Fruit fly (Drosophila melanogaster): ENCODE measurements around the gene CG14607.

Gene CG14607

DNA sequence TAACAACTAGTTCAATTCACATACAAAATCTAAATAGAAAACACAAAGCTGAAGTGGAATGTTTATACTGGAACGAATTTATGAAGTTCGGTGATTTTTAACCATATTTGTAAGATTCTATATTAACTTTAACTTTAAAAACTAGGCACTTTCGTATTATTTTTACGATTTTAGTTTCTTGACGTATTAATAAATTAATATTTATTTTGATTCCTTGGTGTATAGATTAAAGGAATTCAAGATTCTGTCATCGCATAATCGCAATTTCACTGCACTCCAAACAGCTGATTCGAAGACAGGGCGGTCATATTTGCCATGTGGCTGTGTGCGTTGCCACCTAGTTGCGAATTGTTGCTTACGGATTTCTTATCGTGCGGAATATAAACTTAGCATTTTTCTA, 7.9 kb downstream of the CG14607 start, which contains the start of the genes CG1227 and Dtwd2 (continued):
- TF ChIP-seq CG3407 (GFP tag; optimal IDR thresholded peaks at IDR 0.05), result peak; percentile 78
- peak; percentile 68 for TF ChIP-seq dati (GFP tag; IDR thresholded peaks at IDR 0.05)
- TF ChIP-seq CG14050 (GFP tag; IDR thresholded peaks at IDR 0.05), result peak; percentile 88
- peak; percentile 92 for TF ChIP-seq CG34422 (GFP tag; IDR thresholded peaks at IDR 0.05)
- TF ChIP-seq dm (GFP tag; optimal IDR thresholded peaks at IDR 0.05), result peak; percentile 84
- TF ChIP-seq ase (GFP tag; IDR thresholded peaks at IDR 0.05), result peak; percentile 86
- TF ChIP-seq BtbVII (GFP tag; optimal IDR thresholded peaks at IDR 0.05), result no peak
- no peak for TF ChIP-seq br (optimal IDR thresholded peaks at IDR 0.05)
- no peak for TF ChIP-seq CG6791 (GFP tag; IDR thresholded peaks at IDR 0.05; ENCODE audit: partially characterized antibody)
- TF ChIP-seq so (GFP tag; IDR thresholded peaks at IDR 0.05), result peak; percentile 95
- no peak for TF ChIP-seq crol (GFP tag; IDR thresholded peaks at IDR 0.05)

DNA sequence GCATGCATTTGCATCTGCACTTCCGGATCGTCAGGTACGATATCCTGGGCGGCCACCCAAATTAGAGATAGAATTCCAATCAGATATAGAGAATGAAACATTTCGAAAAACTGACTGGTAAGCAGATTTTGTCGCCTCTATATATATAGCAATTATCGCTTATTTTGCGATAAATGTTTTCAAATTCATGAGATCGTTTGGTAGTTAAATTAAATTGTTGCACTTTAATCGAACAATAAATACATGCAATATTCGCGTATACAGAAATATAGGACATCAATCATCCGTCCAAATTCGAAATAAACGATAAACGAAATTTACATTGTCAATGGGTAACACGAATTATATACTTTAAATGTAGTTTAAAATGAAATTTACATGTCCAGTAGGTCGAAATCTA, 10.3 kb downstream of the CG14607 start, which contains the start of gene Obp84a:
Gene Obp84a (minus strand): TSS at position 101 of the 400 bp plus-strand sequence.
- TF ChIP-seq ab (GFP tag; optimal IDR thresholded peaks at IDR 0.05), result no peak
- TF ChIP-seq Sox100B (GFP tag; optimal IDR thresholded peaks at IDR 0.05), result no peak
- TF ChIP-seq dmrt11E (tag; optimal IDR thresholded peaks at IDR 0.05), result no peak
- no peak for TF ChIP-seq Chrac-16 (GFP tag; optimal IDR thresholded peaks at IDR 0.05)
- no peak for TF ChIP-seq jigr1 (GFP tag; IDR thresholded peaks at IDR 0.05)
- no peak for TF ChIP-seq CG2875 (GFP tag; optimal IDR thresholded peaks at IDR 0.05)
- TF ChIP-seq CG6683 (GFP tag; optimal IDR thresholded peaks at IDR 0.05), result no peak
- no peak for TF ChIP-seq nerfin-2 (GFP tag; IDR thresholded peaks at IDR 0.05; ENCODE audit: partially characterized antibody)
- TF ChIP-seq CG13287 (GFP tag; IDR thresholded peaks at IDR 0.05; ENCODE audit: partially characterized antibody), result no peak
- no peak for TF ChIP-seq TFAM (GFP tag; optimal IDR thresholded peaks at IDR 0.05)
- no peak for TF ChIP-seq Dp (GFP tag; optimal IDR thresholded peaks at IDR 0.05)
- TF ChIP-seq emc (GFP tag; optimal IDR thresholded peaks at IDR 0.05), result no peak
- TF ChIP-seq CG12299 (tag; optimal IDR thresholded peaks at IDR 0.05), result no peak

DNA sequence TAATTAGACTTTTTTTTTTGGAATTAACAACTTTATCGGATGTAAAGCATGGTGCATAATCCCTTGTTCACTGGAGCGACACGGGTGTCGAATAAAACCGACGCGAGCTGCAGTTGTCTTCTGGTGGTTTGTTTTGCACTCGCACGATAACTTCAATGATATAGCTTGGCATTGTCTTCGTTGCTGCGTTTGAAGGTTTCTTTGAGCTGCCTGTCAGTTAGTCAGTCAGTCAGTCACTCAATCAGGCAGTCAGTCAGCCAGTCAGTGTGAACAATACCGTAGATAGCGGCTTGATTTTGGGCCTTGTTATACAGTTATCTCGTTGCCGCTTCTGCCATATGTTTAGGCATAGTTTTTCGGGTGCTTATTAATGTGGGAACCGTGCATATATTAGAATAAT, 18.0 kb downstream of the CG14607 start:
- TF ChIP-seq Max (GFP tag; optimal IDR thresholded peaks at IDR 0.05), result no peak
- TF ChIP-seq CG12236 (GFP tag; optimal IDR thresholded peaks at IDR 0.05), result no peak
- peak; percentile 57 for TF ChIP-seq Ets65A (GFP tag)
- no peak for TF ChIP-seq CG8478 (optimal IDR thresholded peaks at IDR 0.05)
- peak; percentile 95 for TF ChIP-seq CG8281 (tag; optimal IDR thresholded peaks at IDR 0.05)
- no peak for TF ChIP-seq org-1 (GFP tag; optimal IDR thresholded peaks at IDR 0.05)
- no peak for TF ChIP-seq CG10543 (GFP tag; optimal IDR thresholded peaks at IDR 0.05)
- TF ChIP-seq tna (GFP tag; IDR thresholded peaks at IDR 0.05; ENCODE audit: partially characterized antibody), result no peak
- no peak for TF ChIP-seq Dfd (GFP tag; optimal IDR thresholded peaks at IDR 0.05)
- no peak for TF ChIP-seq CG7556 (GFP tag; optimal IDR thresholded peaks at IDR 0.05)
- no peak for TF ChIP-seq her (GFP tag; optimal IDR thresholded peaks at IDR 0.05)
- TF ChIP-seq hth (optimal IDR thresholded peaks at IDR 0.05), result no peak
- no peak for TF ChIP-seq Doc2 (GFP tag; IDR thresholded peaks at IDR 0.05)

dm6 chr3R:7265567-7266208, 24.1 kb downstream of the CG14607 start, which contains the start of the genes Gld and Syt4:
Gld (minus strand) TSS chr3R:7265703.
Syt4 (plus strand) TSS chr3R:7266065.
- TF ChIP-seq lola (GFP tag; optimal IDR thresholded peaks at IDR 0.05) (no peak), sens (GFP tag) (peak; percentile 20), E2f2 (GFP tag; IDR thresholded peaks at IDR 0.05) (peak; percentile 55), abd-A (tag; optimal IDR thresholded peaks at IDR 0.05) (no peak), wdn (GFP tag; IDR thresholded peaks at IDR 0.05) (no peak), Sox100B (GFP tag; optimal IDR thresholded peaks at IDR 0.05) (no peak), z (GFP tag; IDR thresholded peaks at IDR 0.05) (peak; percentile 59; the same call in 1 of the 3 replicates), hkb (optimal IDR thresholded peaks at IDR 0.05) (no peak), hkb (GFP tag; IDR thresholded peaks at IDR 0.05) (no peak), CG14441 (GFP tag; IDR thresholded peaks at IDR 0.05) (no peak), Kr (GFP tag; optimal IDR thresholded peaks at IDR 0.05) (no peak), pzg (GFP tag; optimal IDR thresholded peaks at IDR 0.05) (peak; percentile 19), MESR4 (GFP tag; optimal IDR thresholded peaks at IDR 0.05) (no peak), seq (GFP tag; IDR thresholded peaks at IDR 0.05) (0 out of 2 replicates have a peak, but pooled peaks have one; percentile 26)
